Fruit fly (Drosophila melanogaster): ENCODE results near the gene CG7714.

DNA sequence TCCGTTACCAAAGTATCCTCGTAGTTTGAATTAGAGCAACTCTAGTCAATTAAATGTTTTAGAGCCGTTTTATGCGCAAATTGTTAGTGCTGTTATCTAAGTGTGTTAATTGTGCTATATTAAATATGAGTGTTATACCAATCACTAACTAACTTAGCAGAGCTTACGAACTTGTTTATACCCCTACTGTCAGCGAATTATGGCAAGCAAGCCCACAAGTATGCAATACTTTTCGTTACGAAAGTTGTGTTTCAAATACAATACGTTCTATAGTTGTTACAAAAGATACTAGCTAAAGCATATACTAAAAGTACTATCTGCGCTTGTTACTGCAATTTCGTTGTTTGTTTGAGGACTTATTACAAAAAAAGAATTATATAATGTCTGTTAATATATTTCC, 5.0 kb upstream of the CG7714 start:
- TF ChIP-seq CG14655 (GFP tag; optimal IDR thresholded peaks at IDR 0.05), result no peak
- no peak for TF ChIP-seq fd96Ca (GFP tag; IDR thresholded peaks at IDR 0.05)
- no peak for TF ChIP-seq EcR (GFP tag; optimal IDR thresholded peaks at IDR 0.05)
- TF ChIP-seq CG13204 (GFP tag; optimal IDR thresholded peaks at IDR 0.05), result no peak
- no peak for TF ChIP-seq CG8159 (tag; optimal IDR thresholded peaks at IDR 0.05)
- no peak for TF ChIP-seq rn (GFP tag; IDR thresholded peaks at IDR 0.05)
- TF ChIP-seq CG4496 (GFP tag; IDR thresholded peaks at IDR 0.05), result no peak
- no peak for TF ChIP-seq Snoo (tag; optimal IDR thresholded peaks at IDR 0.05)
- no peak for TF ChIP-seq CG17806 (tag; optimal IDR thresholded peaks at IDR 0.05)
